Comparison of ENCODE assay signal across 3 fruit fly cellular contexts in the genomic region with DNA sequence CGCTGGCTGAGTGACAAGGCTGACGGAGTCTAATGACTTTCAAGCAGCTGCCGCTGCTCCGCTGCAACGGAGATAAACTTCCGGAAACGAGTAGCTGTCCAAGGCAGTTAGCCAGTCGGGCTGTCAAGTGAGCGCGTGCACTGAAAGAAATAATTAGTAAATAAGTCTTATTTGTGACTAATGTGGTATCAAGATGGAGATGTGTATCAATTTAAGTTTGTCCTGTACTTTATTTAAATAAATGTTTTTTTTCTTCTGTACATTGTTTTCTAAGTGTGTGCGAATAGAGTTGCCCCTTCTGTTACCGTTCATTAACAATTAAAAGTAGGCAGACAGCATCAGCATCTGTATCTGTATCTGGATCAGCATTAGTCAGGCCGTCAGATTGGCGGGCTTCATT.
A peak's percentile ranks its signal among the peaks of the same experiment; 100 is the strongest.
TF ChIP-seq lines count a peak whose summit lies in the region.

No protein-coding gene starts in this region.

- TF ChIP-seq CTCF in whole organism, embryonic (GFP tag; optimal IDR thresholded peaks at IDR 0.05; lab: Kevin White, UChicago): no peak

TF ChIP-seq in whole organism, embryonic, 481 proteins besides CTCF, POLR2A, EP300 and RAD21 (continues in another document):
- TF ChIP-seq CG2875 (GFP tag; optimal IDR thresholded peaks at IDR 0.05; lab: Kevin White, UChicago) (peak; percentile 12), zen (tag; optimal IDR thresholded peaks at IDR 0.05; lab: Kevin White, UChicago) (peak; percentile 17), Drgx (GFP tag; IDR thresholded peaks at IDR 0.05; lab: Robert Waterston, UW) (peak; percentile 57), chm (GFP tag; IDR thresholded peaks at IDR 0.05; lab: Robert Waterston, UW) (0 out of 2 replicates have a peak, but pooled peaks have one; percentile 14), CG34422 (GFP tag; IDR thresholded peaks at IDR 0.05; lab: Robert Waterston, UW) (peak; percentile 54; the same call in 1 of the 3 replicates), CG17359 (tag; optimal IDR thresholded peaks at IDR 0.05; lab: Kevin White, UChicago) (peak; percentile 1), phol (tag; optimal IDR thresholded peaks at IDR 0.05; lab: Kevin White, UChicago) (peak; percentile 12), bsh (GFP tag; optimal IDR thresholded peaks at IDR 0.05; lab: Kevin White, UChicago) (peak in 1 of 2 experiments; percentile 26), so (GFP tag; IDR thresholded peaks at IDR 0.05; lab: Robert Waterston, UW) (0 out of 3 replicates have a peak, but pooled peaks have one; percentile 15), D (optimal IDR thresholded peaks at IDR 0.05; lab: Kevin White, UChicago) (no peak), D (GFP tag; optimal IDR thresholded peaks at IDR 0.05; lab: Kevin White, UChicago) (peak; percentile 33), schlank (tag; optimal IDR thresholded peaks at IDR 0.05; lab: Kevin White, UChicago) (no peak), wor (GFP tag; IDR thresholded peaks at IDR 0.05; lab: Robert Waterston, UW) (no peak), sens (GFP tag; lab: Kevin White, UChicago) (peak; percentile 77), CG9609 (GFP tag; optimal IDR thresholded peaks at IDR 0.05; lab: Kevin White, UChicago) (peak; percentile 11), CG18262 (tag; optimal IDR thresholded peaks at IDR 0.05; lab: Kevin White, UChicago) (peak; percentile 13), CG17829 (tag; optimal IDR thresholded peaks at IDR 0.05; lab: Kevin White, UChicago) (peak; percentile 23), ara (GFP tag; IDR thresholded peaks at IDR 0.05; lab: Robert Waterston, UW) (0 out of 2 replicates have a peak, but pooled peaks have one; percentile 14), Optix (GFP tag; IDR thresholded peaks at IDR 0.05; lab: Robert Waterston, UW) (no peak), Xrp1 (GFP tag; IDR thresholded peaks at IDR 0.05; lab: Robert Waterston, UW) (peak; percentile 46; the same call in 1 of the 2 replicates), CG14710 (tag; optimal IDR thresholded peaks at IDR 0.05; lab: Kevin White, UChicago) (peak; percentile 13), CG12391 (tag; optimal IDR thresholded peaks at IDR 0.05; lab: Kevin White, UChicago) (peak; percentile 7), chif (GFP tag; optimal IDR thresholded peaks at IDR 0.05; lab: Kevin White, UChicago) (peak in 1 of 2 experiments; percentile 21), Sox102F (GFP tag; optimal IDR thresholded peaks at IDR 0.05; lab: Kevin White, UChicago) (peak; percentile 19), ken (GFP tag; IDR thresholded peaks at IDR 0.05; lab: Robert Waterston, UW) (0 out of 3 replicates have a peak, but pooled peaks have one; percentile 34), pan (optimal IDR thresholded peaks at IDR 0.05; lab: Kevin White, UChicago) (no peak), pan (GFP tag; optimal IDR thresholded peaks at IDR 0.05 in 1 of 2, IDR thresholded peaks at IDR 0.05 in 1 of 2) (no peak)

TF ChIP-seq in whole organism, prepupa, 60 proteins besides CTCF, POLR2A, EP300 and RAD21:
- TF ChIP-seq CG8119 (GFP tag; IDR thresholded peaks at IDR 0.05; lab: Robert Waterston, UW): peak; percentile 41; the same call in 1 of the 3 replicates
- no peak for TF ChIP-seq CG6792 (GFP tag; optimal IDR thresholded peaks at IDR 0.05; lab: Kevin White, UChicago)
- no peak for TF ChIP-seq CG11902 (GFP tag; optimal IDR thresholded peaks at IDR 0.05; lab: Kevin White, UChicago)
- TF ChIP-seq salr (GFP tag; optimal IDR thresholded peaks at IDR 0.05; lab: Kevin White, UChicago): peak in 1 of 2 experiments; percentile 35
- TF ChIP-seq acj6 (GFP tag; optimal IDR thresholded peaks at IDR 0.05; lab: Kevin White, UChicago): no peak
- TF ChIP-seq CG3919 (GFP tag; optimal IDR thresholded peaks at IDR 0.05; lab: Kevin White, UChicago): no peak
- peak; percentile 56 for TF ChIP-seq CG15336 (GFP tag; IDR thresholded peaks at IDR 0.05; lab: Robert Waterston, UW)
- TF ChIP-seq Ets96B (tag; optimal IDR thresholded peaks at IDR 0.05; lab: Kevin White, UChicago): no peak
- TF ChIP-seq Eip78C (GFP tag; lab: Kevin White, UChicago): peak; percentile 18
- TF ChIP-seq CG8632 (GFP tag; optimal IDR thresholded peaks at IDR 0.05; lab: Kevin White, UChicago): no peak
- TF ChIP-seq CG32006 (GFP tag; optimal IDR thresholded peaks at IDR 0.05; lab: Kevin White, UChicago): peak; percentile 53
- 0 out of 3 replicates have a peak, but pooled peaks have one; percentile 37 for TF ChIP-seq eg (GFP tag; IDR thresholded peaks at IDR 0.05; lab: Robert Waterston, UW)
- no peak for TF ChIP-seq fd59A (GFP tag; optimal IDR thresholded peaks at IDR 0.05; lab: Kevin White, UChicago)
- TF ChIP-seq Hr4 (GFP tag; optimal IDR thresholded peaks at IDR 0.05; lab: Kevin White, UChicago): peak; percentile 1
- TF ChIP-seq CG1621 (tag; optimal IDR thresholded peaks at IDR 0.05; lab: Kevin White, UChicago): no peak
- no peak for TF ChIP-seq Hr38 (GFP tag; optimal IDR thresholded peaks at IDR 0.05; lab: Kevin White, UChicago)
- TF ChIP-seq pdm3 (GFP tag; optimal IDR thresholded peaks at IDR 0.05; lab: Kevin White, UChicago): no peak
- peak; percentile 4 for TF ChIP-seq CG10631 (GFP tag; optimal IDR thresholded peaks at IDR 0.05; lab: Kevin White, UChicago)

TF ChIP-seq in whole organism, pupa, 21 proteins besides CTCF, POLR2A, EP300 and RAD21:
- TF ChIP-seq CG10348 (GFP tag; IDR thresholded peaks at IDR 0.05; lab: Robert Waterston, UW) (no peak), D1 (tag; optimal IDR thresholded peaks at IDR 0.05; lab: Kevin White, UChicago) (no peak), CG17806 (tag; optimal IDR thresholded peaks at IDR 0.05; lab: Kevin White, UChicago) (no peak), Pif1B (GFP tag; optimal IDR thresholded peaks at IDR 0.05; lab: Kevin White, UChicago) (no peak), CG8159 (tag; optimal IDR thresholded peaks at IDR 0.05; lab: Kevin White, UChicago) (peak; percentile 3), CG15710 (tag; optimal IDR thresholded peaks at IDR 0.05; lab: Kevin White, UChicago) (no peak), gl (tag; optimal IDR thresholded peaks at IDR 0.05; lab: Kevin White, UChicago) (no peak), CG9948 (tag; optimal IDR thresholded peaks at IDR 0.05; lab: Kevin White, UChicago) (no peak), CG8301 (tag; optimal IDR thresholded peaks at IDR 0.05; lab: Kevin White, UChicago) (peak; percentile 54), CG12605 (GFP tag; IDR thresholded peaks at IDR 0.05; lab: Robert Waterston, UW) (no peak), fd96Ca (GFP tag; IDR thresholded peaks at IDR 0.05; lab: Robert Waterston, UW) (0 out of 3 replicates have a peak, but pooled peaks have one; percentile 39), CG13204 (GFP tag; optimal IDR thresholded peaks at IDR 0.05; lab: Kevin White, UChicago) (no peak), Ets98B (GFP tag; IDR thresholded peaks at IDR 0.05; lab: Robert Waterston, UW) (no peak), EcR (GFP tag; optimal IDR thresholded peaks at IDR 0.05; lab: Kevin White, UChicago) (no peak), CG32121 (GFP tag; IDR thresholded peaks at IDR 0.05; lab: Robert Waterston, UW) (no peak), CG14655 (GFP tag; optimal IDR thresholded peaks at IDR 0.05; lab: Kevin White, UChicago) (peak; percentile 63), CG34367 (tag; optimal IDR thresholded peaks at IDR 0.05; lab: Kevin White, UChicago) (no peak), rn (GFP tag; IDR thresholded peaks at IDR 0.05; lab: Robert Waterston, UW) (no peak), CG4496 (GFP tag; IDR thresholded peaks at IDR 0.05; lab: Robert Waterston, UW) (peak; percentile 53; the same call in 2 of the 3 replicates), Pif1A (GFP tag; optimal IDR thresholded peaks at IDR 0.05; lab: Kevin White, UChicago) (peak; percentile 21), Snoo (tag; optimal IDR thresholded peaks at IDR 0.05; lab: Kevin White, UChicago) (no peak)
TF ChIP-seq in whole organism, pupa: peak in this region for 6.
